Worm (Caenorhabditis elegans) whole organism, L4/young adult: ENCODE data around the gene M79.2.

Experiments
- W03F9.2 ChIP-seq: fragments of 150-350 bp; optimal IDR thresholded peaks from 2 replicates; lab custom pipeline; 2014; ENCODE audit warnings: missing biosample characterization, missing genetic modification characterization
- him-1 ChIP-seq: sonication (generic microtip); optimal IDR thresholded peaks from 2 replicates; lab custom pipeline; 2016; ENCODE audit warnings: missing genotype, missing genetic modification reagents, missing genetic modification characterization, missing compliant biosample characterization

ce11 chrX:10631873-10632272 is 3.3 kb upstream of the M79.2 start:
- TF ChIP-seq W03F9.2 = no peak
- TF ChIP-seq him-1 (tag; lab: Kevin White, UChicago) = no peak
